Fruit fly (Drosophila melanogaster) whole organism: ENCODE data around the gene CG6696.

Experiments used
- CG8478 ChIP-seq: fragments of >200 bp; optimal IDR thresholded peaks from 2 replicates; lab custom pipeline; 2018; ENCODE audit warnings: inconsistent platforms
- Dll ChIP-seq: fragments of >200 bp; optimal IDR thresholded peaks from 2 replicates; lab custom pipeline; 2017
- EcR ChIP-seq, 2 experiments: fragments of >200 bp; optimal IDR thresholded peaks; 2 replicates each; lab custom pipeline; 2017; ENCODE audit warnings: missing biosample characterization in 2 of 2, missing genetic modification characterization in 2 of 2, missing genetic modification reagents in 2 of 2
- pan ChIP-seq: fragments of >200 bp; optimal IDR thresholded peaks from 2 replicates; lab custom pipeline; 2017
- psq ChIP-seq: fragments of >200 bp; optimal IDR thresholded peaks from 2 replicates; lab custom pipeline; 2017
- usp ChIP-seq: fragments of >200 bp; optimal IDR thresholded peaks from 2 replicates; lab custom pipeline; 2017; ENCODE audit warnings: missing biosample characterization, missing genetic modification characterization, mixed read lengths

The CG6696 gene

dm6 chrX:18681410-18681809 is 19.5 kb upstream of the CG6696 start:
- TF ChIP-seq pan (lab: Kevin White, UChicago), result no peak
- TF ChIP-seq EcR (GFP tag; optimal IDR thresholded peaks at IDR 0.05; lab: Kevin White, UChicago), result peak in 1 of 2 experiments; percentile 57
- TF ChIP-seq psq, result no peak

- TF ChIP-seq CG8478, result no peak
- TF ChIP-seq pan (lab: Kevin White, UChicago), result no peak
- no peak for TF ChIP-seq usp (GFP tag; lab: Kevin White, UChicago)
- TF ChIP-seq psq, result no peak
- no peak for TF ChIP-seq EcR (GFP tag; optimal IDR thresholded peaks at IDR 0.05; lab: Kevin White, UChicago)
- no peak for TF ChIP-seq Dll
Measured at dm6 chrX:18678876-18679275, 16.9 kb upstream of the CG6696 start.

dm6 chrX:18676756-18677155 is 14.8 kb upstream of the CG6696 start:
- TF ChIP-seq psq (no peak), pan (lab: Kevin White, UChicago) (no peak), EcR (GFP tag; optimal IDR thresholded peaks at IDR 0.05; lab: Kevin White, UChicago) (peak in 1 of 2 experiments; percentile 77), Dll (no peak)

dm6 chrX:18675702-18676101 is 13.7 kb upstream of the CG6696 start:
- TF ChIP-seq Dll (no peak), usp (GFP tag; lab: Kevin White, UChicago) (no peak)

- TF ChIP-seq EcR (GFP tag; optimal IDR thresholded peaks at IDR 0.05; lab: Kevin White, UChicago) (peak; percentile 84 to 94), usp (GFP tag; lab: Kevin White, UChicago) (no peak)
Measured at dm6 chrX:18675272-18675671, 13.3 kb upstream of the CG6696 start.

- no peak for TF ChIP-seq pan (lab: Kevin White, UChicago)
Measured at dm6 chrX:18672900-18673529, 11.1 kb upstream of the CG6696 start.

dm6 chrX:18671545-18672174 is 9.7 kb upstream of the CG6696 start:
- TF ChIP-seq Dll, result no peak
- TF ChIP-seq EcR (GFP tag; optimal IDR thresholded peaks at IDR 0.05; lab: Kevin White, UChicago), result peak in 1 of 2 experiments; percentile 24
- TF ChIP-seq usp (GFP tag; lab: Kevin White, UChicago), result no peak
- no peak for TF ChIP-seq pan (lab: Kevin White, UChicago)
- TF ChIP-seq psq, result no peak
- TF ChIP-seq CG8478, result no peak

dm6 chrX:18669811-18670477 is 8.0 kb upstream of the CG6696 start:
- no peak for TF ChIP-seq pan (lab: Kevin White, UChicago)
- no peak for TF ChIP-seq psq

dm6 chrX:18668293-18668692 is 6.3 kb upstream of the CG6696 start:
- TF ChIP-seq EcR (GFP tag; optimal IDR thresholded peaks at IDR 0.05; lab: Kevin White, UChicago) (no peak), pan (lab: Kevin White, UChicago) (no peak), usp (GFP tag; lab: Kevin White, UChicago) (no peak), psq (no peak), CG8478 (no peak), Dll (no peak)

dm6 chrX:18665715-18666267 is 3.8 kb upstream of the CG6696 start:
- no peak for TF ChIP-seq EcR (GFP tag; optimal IDR thresholded peaks at IDR 0.05; lab: Kevin White, UChicago)
- no peak for TF ChIP-seq Dll
- no peak for TF ChIP-seq usp (GFP tag; lab: Kevin White, UChicago)
- no peak for TF ChIP-seq CG8478
- TF ChIP-seq pan (lab: Kevin White, UChicago), result no peak
- no peak for TF ChIP-seq psq

dm6 chrX:18663362-18663761 is 1.4 kb upstream of the CG6696 start:
- TF ChIP-seq usp (GFP tag; lab: Kevin White, UChicago) (no peak), pan (lab: Kevin White, UChicago) (no peak)

- TF ChIP-seq psq, result no peak
- TF ChIP-seq EcR (GFP tag; optimal IDR thresholded peaks at IDR 0.05; lab: Kevin White, UChicago), result no peak
- no peak for TF ChIP-seq CG8478
- no peak for TF ChIP-seq Dll
Measured at dm6 chrX:18657502-18657947, 4.4 kb downstream of the CG6696 start, which contains the start of gene fu. fu (plus strand) TSS chrX:18657755.

dm6 chrX:18657012-18657411 is 4.9 kb downstream of the CG6696 start, which contains the start of gene CG6659:
CG6659 (minus strand) TSS chrX:18657286.
- TF ChIP-seq usp (GFP tag; lab: Kevin White, UChicago) (no peak), psq (no peak), CG8478 (no peak)
